Fruit fly (Drosophila melanogaster) whole organism, embryonic: ENCODE results near the gene Spn28Dc.

Experiments used
- Antp ChIP-seq: fragments of 200-800 bp; sonication (Bioruptor generic); optimal IDR thresholded peaks from 3 replicates; lab custom pipeline; 2016; ENCODE audit warnings: missing biosample characterization, missing genetic modification characterization
- CG10979 ChIP-seq: fragments of 200-800 bp; sonication (Bioruptor generic); optimal IDR thresholded peaks from 2 replicates; lab custom pipeline; 2018; ENCODE audit warnings: missing biosample characterization, mild to moderate bottlenecking, missing genetic modification characterization, moderate library complexity
- CG11247 ChIP-seq: fragments of 200-800 bp; sonication (Bioruptor generic); IDR thresholded peaks from 2 replicates; pipeline ENCODE4 v1.3.6; 2022; ENCODE audit warnings: missing biosample characterization, missing genetic modification characterization
- CG11456 ChIP-seq: fragments of 200-800 bp; sonication (Bioruptor generic); IDR thresholded peaks from 3 replicates; pipeline ENCODE4 v1.3.6; 2022; ENCODE audit warnings: missing biosample characterization, missing genetic modification characterization
- CG11696 ChIP-seq: fragments of 200-800 bp; sonication (Bioruptor generic); IDR thresholded peaks from 2 replicates; pipeline ENCODE4 v1.3.6; 2022; ENCODE audit warnings: missing biosample characterization, missing genetic modification characterization
- CG12071 ChIP-seq: fragments of 200-800 bp; sonication (Bioruptor generic); optimal IDR thresholded peaks from 3 replicates; lab custom pipeline; 2018; ENCODE audit warnings: missing biosample characterization, mild to moderate bottlenecking, missing genetic modification characterization
- CG14014 ChIP-seq: fragments of 200-800 bp; sonication (Bioruptor generic); IDR thresholded peaks from 2 replicates; pipeline ENCODE4 v1.3.6; 2022; ENCODE audit warnings: missing biosample characterization, missing genetic modification characterization
- CG17328 ChIP-seq: fragments of 200-800 bp; sonication (Bioruptor generic); IDR thresholded peaks from 2 replicates; pipeline ENCODE4 v1.3.6; 2022; ENCODE audit warnings: missing biosample characterization, missing genetic modification characterization
- CG17829 ChIP-seq: fragments of 200-800 bp; optimal IDR thresholded peaks from 2 replicates; lab custom pipeline; 2019; ENCODE audit warnings: missing biosample characterization, mild to moderate bottlenecking, missing genetic modification characterization, moderate library complexity
- CG1792 ChIP-seq: fragments of 200-800 bp; sonication (Bioruptor generic); optimal IDR thresholded peaks from 2 replicates; lab custom pipeline; 2016; ENCODE audit warnings: missing biosample characterization, missing genetic modification characterization
- CG18011 ChIP-seq: fragments of 200-800 bp; sonication (Bioruptor generic); optimal IDR thresholded peaks from 2 replicates; lab custom pipeline; 2017; ENCODE audit warnings: missing biosample characterization, missing genetic modification characterization, mild to moderate bottlenecking, moderate library complexity, missing genotype
- CG18619 ChIP-seq: fragments of 200-800 bp; sonication (Bioruptor generic); optimal IDR thresholded peaks from 3 replicates; lab custom pipeline; 2017; ENCODE audit warnings: missing biosample characterization, mild to moderate bottlenecking, missing genetic modification characterization
- CG2116 ChIP-seq: fragments of 200-800 bp; sonication (Bioruptor generic); optimal IDR thresholded peaks from 3 replicates; lab custom pipeline; 2018; ENCODE audit warnings: missing biosample characterization, mild to moderate bottlenecking, missing genetic modification characterization
- CG32767 ChIP-seq: fragments of 200-800 bp; sonication (Bioruptor generic); IDR thresholded peaks from 2 replicates; pipeline ENCODE4 v1.3.6; 2022; ENCODE audit warnings: missing biosample characterization, missing genetic modification characterization
- CG33557 ChIP-seq: fragments of 200-800 bp; sonication (Bioruptor generic); optimal IDR thresholded peaks from 2 replicates; lab custom pipeline; 2019; ENCODE audit warnings: missing biosample characterization, mild to moderate bottlenecking, missing genetic modification characterization, moderate library complexity
- CG4854 ChIP-seq: fragments of 200-800 bp; sonication (Bioruptor generic); optimal IDR thresholded peaks from 2 replicates; lab custom pipeline; 2016; ENCODE audit warnings: missing biosample characterization, missing genetic modification characterization, inconsistent platforms
- CG5180 ChIP-seq: fragments of 200-800 bp; sonication (Bioruptor generic); optimal IDR thresholded peaks from 3 replicates; lab custom pipeline; 2017; ENCODE audit warnings: missing biosample characterization, missing genetic modification characterization, mild to moderate bottlenecking, moderate library complexity, missing genetic modification reagents
- CG6272 ChIP-seq: fragments of 200-800 bp; sonication (Bioruptor generic); IDR thresholded peaks from 2 replicates; pipeline ENCODE4 v1.3.6; 2022; ENCODE audit warnings: missing biosample characterization, missing genetic modification characterization
- CG6854 ChIP-seq: fragments of 200-800 bp; sonication (Bioruptor generic); optimal IDR thresholded peaks from 3 replicates; lab custom pipeline; 2017; ENCODE audit warnings: missing biosample characterization, mild to moderate bottlenecking, missing genetic modification characterization
- CG7271 ChIP-seq: fragments of 200-800 bp; sonication (Bioruptor generic); optimal IDR thresholded peaks from 2 replicates; lab custom pipeline; 2018; ENCODE audit warnings: missing biosample characterization, mild to moderate bottlenecking, missing genetic modification characterization, moderate library complexity
- CG8765 ChIP-seq: fragments of 200-800 bp; sonication (Bioruptor generic); IDR thresholded peaks from 2 replicates; pipeline ENCODE4 v1.3.6; 2022; ENCODE audit warnings: missing biosample characterization, missing genetic modification characterization
- CG9932 ChIP-seq: fragments of 200-800 bp; sonication (Bioruptor generic); IDR thresholded peaks from 2 replicates; pipeline ENCODE4 v1.3.6; 2022; ENCODE audit warnings: missing biosample characterization, missing genetic modification characterization
- CkIIα-i1 ChIP-seq: fragments of 200-800 bp; sonication (Bioruptor generic); IDR thresholded peaks from 2 replicates; pipeline ENCODE4 v1.3.6; 2022; ENCODE audit warnings: missing biosample characterization, missing genetic modification characterization
- CrebB ChIP-seq: fragments of 200-800 bp; sonication (Bioruptor generic); optimal IDR thresholded peaks from 3 replicates; lab custom pipeline; 2018; ENCODE audit warnings: missing biosample characterization, mild to moderate bottlenecking, missing genetic modification characterization
- ERR ChIP-seq: fragments of 200-800 bp; sonication (Bioruptor generic); optimal IDR thresholded peaks from 2 replicates; lab custom pipeline; 2016; ENCODE audit warnings: missing biosample characterization, missing genetic modification characterization
- Fer1 ChIP-seq: fragments of 200-800 bp; sonication (Bioruptor generic); optimal IDR thresholded peaks from 2 replicates; lab custom pipeline; 2017; ENCODE audit warnings: missing biosample characterization, mild to moderate bottlenecking, missing genetic modification characterization
- Jarid2 ChIP-seq: fragments of 200-800 bp; sonication (Bioruptor generic); optimal IDR thresholded peaks from 3 replicates; lab custom pipeline; 2017; ENCODE audit warnings: mild to moderate bottlenecking, missing biosample characterization, missing genetic modification reagents, missing genetic modification characterization
- MBD-R2 ChIP-seq: fragments of 200-800 bp; sonication (Bioruptor generic); IDR thresholded peaks from 2 replicates; pipeline ENCODE4 v1.3.6; 2022; ENCODE audit warnings: missing biosample characterization, missing genetic modification characterization
- Pdp1 ChIP-seq, 2 experiments: fragments of 200-800 bp; sonication (Bioruptor generic); optimal IDR thresholded peaks; 3 replicates each; lab custom pipeline; 2016; ENCODE audit warnings: missing biosample characterization in 2 of 2, missing genetic modification characterization in 2 of 2, mild to moderate bottlenecking in 1 of 2, moderate library complexity in 1 of 2
- Sox102F ChIP-seq: fragments of 200-800 bp; sonication (Bioruptor generic); optimal IDR thresholded peaks from 2 replicates; lab custom pipeline; 2018; ENCODE audit warnings: missing biosample characterization, mild to moderate bottlenecking, missing genetic modification characterization, moderate library complexity
- Sry-δ ChIP-seq: fragments of 200-800 bp; sonication (Bioruptor generic); optimal IDR thresholded peaks from 2 replicates; lab custom pipeline; 2016; ENCODE audit warnings: missing biosample characterization, missing genetic modification characterization
- az2 ChIP-seq: fragments of 200-800 bp; sonication (Bioruptor generic); optimal IDR thresholded peaks from 3 replicates; lab custom pipeline; 2016; ENCODE audit warnings: missing biosample characterization, missing genetic modification characterization
- bab2 ChIP-seq: fragments of 200-800 bp; sonication (Bioruptor generic); optimal IDR thresholded peaks from 2 replicates; lab custom pipeline; 2016; ENCODE audit warnings: missing biosample characterization, missing genetic modification characterization
- bcd ChIP-seq: fragments of 200-800 bp; sonication (Bioruptor generic); optimal IDR thresholded peaks from 2 replicates; lab custom pipeline; 2017; ENCODE audit warnings: missing biosample characterization, mild to moderate bottlenecking, missing genetic modification characterization
- btn ChIP-seq: fragments of 200-800 bp; sonication (Bioruptor generic); optimal IDR thresholded peaks from 2 replicates; lab custom pipeline; 2016; ENCODE audit warnings: missing biosample characterization, missing genetic modification characterization
- chif ChIP-seq, 2 experiments: fragments of 200-800 bp; sonication (Bioruptor generic); optimal IDR thresholded peaks; 3 replicates each; lab custom pipeline; 2016; ENCODE audit warnings: missing biosample characterization in 2 of 2, missing genetic modification characterization in 2 of 2
- crp ChIP-seq, 2 experiments: fragments of 200-800 bp; sonication (Bioruptor generic); optimal IDR thresholded peaks; 2 replicates in 1 of 2; 3 replicates in 1 of 2; lab custom pipeline; 2017; ENCODE audit warnings: missing biosample characterization in 2 of 2, missing genetic modification characterization in 2 of 2, mild to moderate bottlenecking in 1 of 2, moderate library complexity in 1 of 2
- ewg ChIP-seq: fragments of 200-800 bp; sonication (Bioruptor generic); optimal IDR thresholded peaks from 3 replicates; lab custom pipeline; 2017; ENCODE audit warnings: mild to moderate bottlenecking, missing biosample characterization, missing genetic modification reagents, missing genetic modification characterization
- gro ChIP-seq: fragments of 200-800 bp; sonication (Bioruptor generic); optimal IDR thresholded peaks from 2 replicates; lab custom pipeline; 2016; ENCODE audit warnings: missing biosample characterization, missing genetic modification characterization
- ham ChIP-seq: fragments of 200-800 bp; sonication (Bioruptor generic); IDR thresholded peaks from 2 replicates; pipeline ENCODE4 v1.3.6; 2022; ENCODE audit warnings: missing biosample characterization, missing genetic modification characterization
- jumu ChIP-seq: fragments of 200-800 bp; sonication (Bioruptor generic); optimal IDR thresholded peaks from 3 replicates; lab custom pipeline; 2016; ENCODE audit warnings: missing biosample characterization, missing genetic modification characterization
- nerfin-1 ChIP-seq: fragments of 200-800 bp; sonication (Bioruptor generic); optimal IDR thresholded peaks from 3 replicates; lab custom pipeline; 2019; ENCODE audit warnings: missing biosample characterization, mild to moderate bottlenecking, missing genetic modification characterization, moderate library complexity
- org-1 ChIP-seq: fragments of 200-800 bp; sonication (Bioruptor generic); optimal IDR thresholded peaks from 2 replicates; lab custom pipeline; 2017; ENCODE audit warnings: missing biosample characterization, missing genetic modification characterization
- peb ChIP-seq: fragments of 200-800 bp; sonication (Bioruptor generic); IDR thresholded peaks from 2 replicates; pipeline ENCODE4 v1.3.6; 2022; ENCODE audit warnings: missing biosample characterization, missing genetic modification characterization
- pros ChIP-seq: fragments of 200-800 bp; sonication (Bioruptor generic); optimal IDR thresholded peaks from 3 replicates; lab custom pipeline; 2019; ENCODE audit warnings: missing biosample characterization, mild to moderate bottlenecking, missing genetic modification characterization, moderate library complexity
- sna ChIP-seq: fragments of 200-800 bp; sonication (Bioruptor generic); IDR thresholded peaks from 2 replicates; pipeline ENCODE4 v1.3.6; 2022; ENCODE audit warnings: missing biosample characterization, missing genetic modification characterization; ENCODE audit not compliant: partially characterized antibody
- stc ChIP-seq: fragments of 200-800 bp; sonication (Bioruptor generic); IDR thresholded peaks from 2 replicates; pipeline ENCODE4 v1.3.6; 2022; ENCODE audit warnings: missing biosample characterization, missing genetic modification characterization
- tna ChIP-seq: fragments of 200-800 bp; sonication (Bioruptor generic); IDR thresholded peaks from 2 replicates; pipeline ENCODE4 v1.3.6; 2022; ENCODE audit warnings: missing biosample characterization, missing genetic modification characterization; ENCODE audit not compliant: partially characterized antibody
- trh ChIP-seq: fragments of 200-800 bp; sonication (Bioruptor generic); optimal IDR thresholded peaks from 2 replicates; lab custom pipeline; 2016; ENCODE audit warnings: missing biosample characterization, missing genetic modification characterization

Spn28Dc gene

dm6 chr2L:8042645-8043281 lies 35.8 kb upstream of the Spn28Dc start, which contains the start of gene RpL36A (continued):
- 0 out of 2 replicates have a peak, but pooled peaks have one; percentile 23 for TF ChIP-seq CG11696
- peak; percentile 84 for TF ChIP-seq CrebB (tag; lab: Kevin White, UChicago)
- TF ChIP-seq gro (GFP tag; lab: Kevin White, UChicago): no peak
- TF ChIP-seq CG4854 (GFP tag; lab: Kevin White, UChicago): no peak
- TF ChIP-seq CG11247 (GFP tag; lab: Robert Waterston, UW): peak; percentile 66
- peak; percentile 75 for TF ChIP-seq CG12071
- TF ChIP-seq jumu (GFP tag; lab: Kevin White, UChicago): no peak
- no peak for TF ChIP-seq CG8765
- no peak for TF ChIP-seq Jarid2 (GFP tag; lab: Kevin White, UChicago)
- TF ChIP-seq CG2116 (GFP tag; lab: Kevin White, UChicago): peak; percentile 85
- no peak for TF ChIP-seq peb (GFP tag; lab: Robert Waterston, UW)
- TF ChIP-seq bcd (GFP tag; lab: Kevin White, UChicago): peak; percentile 58
- no peak for TF ChIP-seq CG10979 (tag; lab: Kevin White, UChicago)
- peak; percentile 24; the same call in 1 of the 2 replicates for TF ChIP-seq MBD-R2
- no peak for TF ChIP-seq crp (GFP tag; optimal IDR thresholded peaks at IDR 0.05; lab: Kevin White, UChicago)
- TF ChIP-seq CG14014: peak; percentile 61; the same call in 1 of the 2 replicates
- TF ChIP-seq Antp: no peak
- peak in 1 of 2 experiments; percentile 63 for TF ChIP-seq chif (GFP tag; optimal IDR thresholded peaks at IDR 0.05; lab: Kevin White, UChicago)
- peak; percentile 37 for TF ChIP-seq CG33557
- TF ChIP-seq Pdp1 (GFP tag; optimal IDR thresholded peaks at IDR 0.05; lab: Kevin White, UChicago): no peak
- TF ChIP-seq CG17829 (tag; lab: Kevin White, UChicago): peak; percentile 10
- no peak for TF ChIP-seq CG5180
- TF ChIP-seq ewg (GFP tag; lab: Kevin White, UChicago): no peak
- peak; percentile 94 for TF ChIP-seq Sry-δ (GFP tag; lab: Kevin White, UChicago)
- no peak for TF ChIP-seq az2
- TF ChIP-seq nerfin-1 (tag; lab: Kevin White, UChicago): peak; percentile 28
- TF ChIP-seq org-1: peak; percentile 43
- peak; percentile 37 for TF ChIP-seq ERR (GFP tag; lab: Kevin White, UChicago)
- no peak for TF ChIP-seq ham (GFP tag; lab: Robert Waterston, UW)
- TF ChIP-seq pros (GFP tag; lab: Kevin White, UChicago): no peak
- TF ChIP-seq stc: peak; percentile 45
- TF ChIP-seq CG1792 (GFP tag; lab: Kevin White, UChicago): no peak
- TF ChIP-seq bab2 (GFP tag; lab: Kevin White, UChicago): no peak
- peak; percentile 75 for TF ChIP-seq CG9932
- peak; percentile 45 for TF ChIP-seq CG18011 (GFP tag; lab: Kevin White, UChicago)
- TF ChIP-seq sna (GFP tag; lab: Robert Waterston, UW): 0 out of 2 replicates have a peak, but pooled peaks have one; percentile 22
- no peak for TF ChIP-seq Sox102F (GFP tag; lab: Kevin White, UChicago)
- TF ChIP-seq CG6272 (GFP tag; lab: Robert Waterston, UW): peak; percentile 15; the same call in 1 of the 2 replicates
- no peak for TF ChIP-seq btn (GFP tag; lab: Kevin White, UChicago)
- no peak for TF ChIP-seq CG32767 (GFP tag; lab: Robert Waterston, UW)
- TF ChIP-seq CG6854: peak; percentile 75
- TF ChIP-seq CG11456 (GFP tag; lab: Robert Waterston, UW): peak; percentile 87
- TF ChIP-seq CG17328: peak; percentile 63
- peak; percentile 6 for TF ChIP-seq trh
- TF ChIP-seq CG7271 (tag; lab: Kevin White, UChicago): no peak
- TF ChIP-seq Fer1 (GFP tag; lab: Kevin White, UChicago): peak; percentile 76
- TF ChIP-seq CkIIα-i1 (GFP tag; lab: Robert Waterston, UW): no peak
- peak; percentile 76 for TF ChIP-seq tna (GFP tag; lab: Robert Waterston, UW)
- peak; percentile 70 for TF ChIP-seq CG18619 (GFP tag; lab: Kevin White, UChicago)
